Fruit fly (Drosophila melanogaster) whole organism, embryonic: ENCODE data around the gene CG13364.

Experiments
- Adf1 ChIP-seq: fragments of 200-800 bp; sonication (Bioruptor generic); IDR thresholded peaks from 2 replicates; pipeline ENCODE4 v1.3.6; 2022; ENCODE audit warnings: missing biosample characterization, missing genetic modification characterization
- Atf3 ChIP-seq: fragments of 200-800 bp; sonication (Bioruptor generic); optimal IDR thresholded peaks from 3 replicates; lab custom pipeline; 2016; ENCODE audit warnings: missing biosample characterization, missing genetic modification characterization
- Blimp-1 ChIP-seq: fragments of 200-800 bp; sonication (Bioruptor generic); optimal IDR thresholded peaks from 3 replicates; lab custom pipeline; 2018; ENCODE audit warnings: missing biosample characterization, missing genetic modification characterization, mild to moderate bottlenecking, moderate library complexity, missing genetic modification reagents
- CG10147 ChIP-seq: fragments of 200-800 bp; sonication (Bioruptor generic); optimal IDR thresholded peaks from 2 replicates; lab custom pipeline; 2019; ENCODE audit warnings: missing biosample characterization, mild to moderate bottlenecking, missing genetic modification characterization, moderate library complexity
- CG10366 ChIP-seq: fragments of 200-800 bp; sonication (Bioruptor generic); IDR thresholded peaks from 2 replicates; pipeline ENCODE4 v1.3.6; 2022; ENCODE audit warnings: missing biosample characterization, missing genetic modification characterization
- CG11247 ChIP-seq: fragments of 200-800 bp; sonication (Bioruptor generic); IDR thresholded peaks from 2 replicates; pipeline ENCODE4 v1.3.6; 2022; ENCODE audit warnings: missing biosample characterization, missing genetic modification characterization
- CG12104 ChIP-seq: fragments of 200-800 bp; sonication (Bioruptor generic); optimal IDR thresholded peaks from 3 replicates; lab custom pipeline; 2016; ENCODE audit warnings: missing biosample characterization, missing genetic modification characterization
- CG12219 ChIP-seq: fragments of 200-800 bp; sonication (Bioruptor generic); optimal IDR thresholded peaks from 3 replicates; lab custom pipeline; 2018; ENCODE audit warnings: missing biosample characterization, mild to moderate bottlenecking, missing genetic modification characterization
- CG12236 ChIP-seq: fragments of 200-800 bp; sonication (Bioruptor generic); optimal IDR thresholded peaks from 2 replicates; lab custom pipeline; 2016; ENCODE audit warnings: missing biosample characterization, missing genetic modification characterization
- CG13287 ChIP-seq: fragments of 200-800 bp; sonication (Bioruptor generic); IDR thresholded peaks from 2 replicates; pipeline ENCODE4 v1.3.6; 2022; ENCODE audit warnings: missing biosample characterization, missing genetic modification characterization; ENCODE audit not compliant: partially characterized antibody
- CG13894 ChIP-seq: fragments of 200-800 bp; sonication (Bioruptor generic); optimal IDR thresholded peaks from 3 replicates; lab custom pipeline; 2018; ENCODE audit warnings: missing biosample characterization, mild to moderate bottlenecking, missing genetic modification characterization, moderate library complexity
- CG14710 ChIP-seq: fragments of 200-800 bp; sonication (Bioruptor generic); optimal IDR thresholded peaks from 3 replicates; lab custom pipeline; 2019; ENCODE audit warnings: missing biosample characterization, mild to moderate bottlenecking, missing genetic modification characterization, moderate library complexity
- CG1603 ChIP-seq: fragments of 200-800 bp; sonication (Bioruptor generic); optimal IDR thresholded peaks from 2 replicates; lab custom pipeline; 2019; ENCODE audit warnings: missing biosample characterization, mild to moderate bottlenecking, missing genetic modification characterization, moderate library complexity
- CG17328 ChIP-seq: fragments of 200-800 bp; sonication (Bioruptor generic); IDR thresholded peaks from 2 replicates; pipeline ENCODE4 v1.3.6; 2022; ENCODE audit warnings: missing biosample characterization, missing genetic modification characterization
- CG18599 ChIP-seq: fragments of 200-800 bp; sonication (Bioruptor generic); optimal IDR thresholded peaks from 3 replicates; lab custom pipeline; 2017; ENCODE audit warnings: missing biosample characterization, missing genetic modification characterization, mild to moderate bottlenecking, moderate library complexity, missing genetic modification reagents
- CG31441 ChIP-seq: fragments of 200-800 bp; sonication (Bioruptor generic); IDR thresholded peaks from 2 replicates; pipeline ENCODE4 v1.3.6; 2022; ENCODE audit warnings: missing biosample characterization, missing genetic modification characterization
- CG34376 ChIP-seq: fragments of 200-800 bp; sonication (Bioruptor generic); optimal IDR thresholded peaks from 2 replicates; lab custom pipeline; 2018; ENCODE audit warnings: missing biosample characterization, mild to moderate bottlenecking, missing genetic modification characterization
- CG3995 ChIP-seq: fragments of 200-800 bp; sonication (Bioruptor generic); optimal IDR thresholded peaks from 3 replicates; lab custom pipeline; 2016; ENCODE audit warnings: missing biosample characterization, missing genetic modification characterization
- CG6175 ChIP-seq: fragments of 200-800 bp; sonication (Bioruptor generic); IDR thresholded peaks from 3 replicates; pipeline ENCODE4 v1.3.6; 2022; ENCODE audit warnings: missing biosample characterization, missing genetic modification characterization
- CG8359 ChIP-seq: fragments of 200-800 bp; sonication (Bioruptor generic); optimal IDR thresholded peaks from 2 replicates; lab custom pipeline; 2017; ENCODE audit warnings: missing biosample characterization, mild to moderate bottlenecking, missing genetic modification characterization, borderline replicate concordance
- CG9437 ChIP-seq: fragments of 200-800 bp; sonication (Bioruptor generic); optimal IDR thresholded peaks from 2 replicates; lab custom pipeline; 2018; ENCODE audit warnings: missing biosample characterization, mild to moderate bottlenecking, missing genetic modification characterization
- CG9797 ChIP-seq: fragments of 200-800 bp; sonication (Bioruptor generic); optimal IDR thresholded peaks from 3 replicates; lab custom pipeline; 2018; ENCODE audit warnings: missing biosample characterization, mild to moderate bottlenecking, missing genetic modification characterization
- D19A ChIP-seq: fragments of 200-800 bp; optimal IDR thresholded peaks from 3 replicates; lab custom pipeline; 2019; ENCODE audit warnings: missing biosample characterization, mild to moderate bottlenecking, missing genetic modification characterization, moderate library complexity
- Dip3 ChIP-seq: fragments of 200-800 bp; sonication (Bioruptor generic); optimal IDR thresholded peaks from 3 replicates; lab custom pipeline; 2016; ENCODE audit warnings: missing biosample characterization, missing genetic modification characterization
- Dll ChIP-seq: fragments of 200-800 bp; sonication (Bioruptor generic); IDR thresholded peaks from 4 replicates; pipeline ENCODE4 v1.3.6; 2022; ENCODE audit warnings: missing biosample characterization, missing genetic modification characterization; ENCODE audit not compliant: partially characterized antibody
- Dp ChIP-seq: fragments of 200-800 bp; sonication (Bioruptor generic); optimal IDR thresholded peaks from 2 replicates; lab custom pipeline; 2018; ENCODE audit warnings: missing biosample characterization, mild to moderate bottlenecking, missing genetic modification characterization, moderate library complexity
- Drgx ChIP-seq: fragments of 200-800 bp; sonication (Bioruptor generic); IDR thresholded peaks from 2 replicates; pipeline ENCODE4 v1.3.6; 2022; ENCODE audit warnings: missing biosample characterization, missing genetic modification characterization
- Gsc ChIP-seq: fragments of 200-800 bp; sonication (Bioruptor generic); IDR thresholded peaks from 2 replicates; pipeline ENCODE4 v1.3.6; 2022; ENCODE audit warnings: missing biosample characterization, missing genetic modification characterization
- HLH4C ChIP-seq: fragments of 200-800 bp; sonication (Bioruptor generic); IDR thresholded peaks from 3 replicates; pipeline ENCODE4 v1.3.6; 2022; ENCODE audit warnings: missing biosample characterization, missing genetic modification characterization; ENCODE audit not compliant: partially characterized antibody
- Lhr ChIP-seq: fragments of 200-800 bp; sonication (Bioruptor generic); optimal IDR thresholded peaks from 3 replicates; lab custom pipeline; 2017; ENCODE audit warnings: mild to moderate bottlenecking, missing biosample characterization, missing genetic modification reagents, missing genetic modification characterization
- Max ChIP-seq: fragments of 200-800 bp; sonication (Bioruptor generic); optimal IDR thresholded peaks from 2 replicates; lab custom pipeline; 2016; ENCODE audit warnings: missing biosample characterization, mild to moderate bottlenecking, missing genetic modification characterization
- Myb ChIP-seq: fragments of 200-800 bp; sonication (Bioruptor generic); optimal IDR thresholded peaks from 2 replicates; lab custom pipeline; 2016; ENCODE audit warnings: missing biosample characterization, missing genetic modification characterization
- Neu2 ChIP-seq: fragments of 200-800 bp; sonication (Bioruptor generic); optimal IDR thresholded peaks from 3 replicates; lab custom pipeline; 2016; ENCODE audit warnings: missing biosample characterization, missing genetic modification characterization, borderline replicate concordance
- Opbp ChIP-seq: fragments of 200-800 bp; sonication (Bioruptor generic); IDR thresholded peaks from 3 replicates; pipeline ENCODE4 v1.3.6; 2022; ENCODE audit warnings: missing biosample characterization, missing genetic modification characterization; ENCODE audit not compliant: partially characterized antibody
- Poxn ChIP-seq: fragments of 200-800 bp; sonication (Bioruptor generic); IDR thresholded peaks from 2 replicates; pipeline ENCODE4 v1.3.6; 2022; ENCODE audit warnings: missing biosample characterization, missing genetic modification characterization
- Sin3A ChIP-seq: fragments of >200 bp; optimal IDR thresholded peaks from 2 replicates; lab custom pipeline; 2018
- TFAM ChIP-seq: fragments of 200-800 bp; sonication (Bioruptor generic); optimal IDR thresholded peaks from 2 replicates; lab custom pipeline; 2017; ENCODE audit warnings: missing biosample characterization, missing genetic modification characterization, inconsistent platforms
- ase ChIP-seq: fragments of 200-800 bp; sonication (Bioruptor generic); IDR thresholded peaks from 3 replicates; pipeline ENCODE4 v1.3.6; 2022; ENCODE audit warnings: missing biosample characterization, missing genetic modification characterization
- bbx ChIP-seq: fragments of 200-800 bp; sonication (Bioruptor generic); IDR thresholded peaks from 2 replicates; pipeline ENCODE4 v1.3.6; 2022; ENCODE audit warnings: missing biosample characterization, missing genetic modification characterization; ENCODE audit not compliant: partially characterized antibody
- crol ChIP-seq: fragments of 200-800 bp; sonication (Bioruptor generic); IDR thresholded peaks from 2 replicates; pipeline ENCODE4 v1.3.6; 2022; ENCODE audit warnings: missing biosample characterization, missing genetic modification characterization
- dmrt11E ChIP-seq: fragments of 200-800 bp; sonication (Bioruptor generic); optimal IDR thresholded peaks from 3 replicates; lab custom pipeline; 2018; ENCODE audit warnings: missing biosample characterization, mild to moderate bottlenecking, missing genetic modification characterization, moderate library complexity
- dmrt99B ChIP-seq: fragments of 200-800 bp; sonication (Bioruptor generic); optimal IDR thresholded peaks from 2 replicates; lab custom pipeline; 2018; ENCODE audit warnings: missing biosample characterization, mild to moderate bottlenecking, missing genetic modification characterization, moderate library complexity
- h ChIP-seq: fragments of >200 bp; optimal IDR thresholded peaks from 2 replicates; lab custom pipeline; 2017
- lola ChIP-seq, 3 experiments: fragments of >200 bp in 2 of 3; fragments of 200-800 bp in 1 of 3; sonication (Bioruptor generic) in 1 of 3; optimal IDR thresholded peaks; 2 replicates each; lab custom pipeline; 2017 to 2019; ENCODE audit warnings: missing biosample characterization in 3 of 3, missing genetic modification characterization in 3 of 3, mild to moderate bottlenecking in 1 of 3, moderate library complexity in 1 of 3
- rib ChIP-seq: fragments of 200-800 bp; sonication (Bioruptor generic); IDR thresholded peaks from 2 replicates; pipeline ENCODE4 v1.3.6; 2022; ENCODE audit warnings: missing biosample characterization, missing genetic modification characterization
- sd ChIP-seq: fragments of 200-800 bp; sonication (Bioruptor generic); optimal IDR thresholded peaks from 3 replicates; lab custom pipeline; 2018; ENCODE audit warnings: missing biosample characterization, mild to moderate bottlenecking, missing genetic modification characterization, moderate library complexity
- sim ChIP-seq: fragments of 200-800 bp; sonication (Bioruptor generic); IDR thresholded peaks from 2 replicates; pipeline ENCODE4 v1.3.6; 2022; ENCODE audit warnings: missing biosample characterization, missing genetic modification characterization
- so ChIP-seq: fragments of 200-800 bp; sonication (Bioruptor generic); IDR thresholded peaks from 3 replicates; pipeline ENCODE4 v1.3.6; 2022; ENCODE audit warnings: missing biosample characterization, missing genetic modification characterization
- sob ChIP-seq: fragments of 200-800 bp; sonication (Bioruptor generic); IDR thresholded peaks from 2 replicates; pipeline ENCODE4 v1.3.6; 2022; ENCODE audit warnings: missing biosample characterization, missing genetic modification characterization
- stwl ChIP-seq: fragments of 200-800 bp; sonication (Bioruptor generic); optimal IDR thresholded peaks from 3 replicates; lab custom pipeline; 2018; ENCODE audit warnings: missing biosample characterization, mild to moderate bottlenecking, missing genetic modification characterization, moderate library complexity
- unc-4 ChIP-seq: fragments of 200-800 bp; sonication (Bioruptor generic); IDR thresholded peaks from 2 replicates; pipeline ENCODE4 v1.3.6; 2022; ENCODE audit warnings: missing biosample characterization, missing genetic modification characterization; ENCODE audit not compliant: partially characterized antibody

CG13364 gene

dm6 chrX:620102-620430 lies 4.9 kb downstream of the CG13364 start, which contains the start of gene spdi (continued):
- TF ChIP-seq sim, result no peak
- no peak for TF ChIP-seq HLH4C (GFP tag; lab: Robert Waterston, UW)
- TF ChIP-seq Sin3A (lab: Kevin White, UChicago), result peak; percentile 39
- TF ChIP-seq CG3995 (GFP tag; lab: Kevin White, UChicago), result no peak
- TF ChIP-seq Gsc (GFP tag; lab: Robert Waterston, UW), result no peak
- TF ChIP-seq stwl (tag; lab: Kevin White, UChicago), result peak; percentile 81
- no peak for TF ChIP-seq CG6175 (GFP tag; lab: Robert Waterston, UW)
- TF ChIP-seq Atf3 (GFP tag; lab: Kevin White, UChicago), result no peak
- TF ChIP-seq crol (GFP tag; lab: Robert Waterston, UW), result no peak
- peak; percentile 58; the same call in 1 of the 2 replicates for TF ChIP-seq CG13287 (GFP tag; lab: Robert Waterston, UW)
- no peak for TF ChIP-seq dmrt99B (tag; lab: Kevin White, UChicago)
- peak; percentile 28 for TF ChIP-seq CG34376 (GFP tag; lab: Kevin White, UChicago)
- peak; percentile 42; the same call in 2 of the 4 replicates for TF ChIP-seq Dll (GFP tag; lab: Robert Waterston, UW)
- no peak for TF ChIP-seq so (GFP tag; lab: Robert Waterston, UW)
- TF ChIP-seq rib (GFP tag; lab: Robert Waterston, UW), result no peak
- peak; percentile 58 for TF ChIP-seq Myb (GFP tag; lab: Kevin White, UChicago)
- TF ChIP-seq CG10147 (GFP tag; lab: Kevin White, UChicago), result no peak
- no peak for TF ChIP-seq h (lab: Kevin White, UChicago)
- TF ChIP-seq lola (GFP tag; optimal IDR thresholded peaks at IDR 0.05; lab: Kevin White, UChicago), result no peak
- no peak for TF ChIP-seq Blimp-1
- no peak for TF ChIP-seq CG12219 (GFP tag; lab: Kevin White, UChicago)
- peak; percentile 79 for TF ChIP-seq CG9797 (GFP tag; lab: Kevin White, UChicago)
- TF ChIP-seq CG12236 (GFP tag; lab: Kevin White, UChicago), result no peak
- TF ChIP-seq CG18599, result no peak
- no peak for TF ChIP-seq CG11247 (GFP tag; lab: Robert Waterston, UW)
- TF ChIP-seq Neu2 (GFP tag; lab: Kevin White, UChicago), result no peak
- TF ChIP-seq CG8359 (GFP tag; lab: Kevin White, UChicago), result no peak
- no peak for TF ChIP-seq sob (GFP tag; lab: Robert Waterston, UW)
- no peak for TF ChIP-seq D19A (tag; lab: Kevin White, UChicago)
- no peak for TF ChIP-seq CG31441 (GFP tag; lab: Robert Waterston, UW)
- no peak for TF ChIP-seq CG10366
- no peak for TF ChIP-seq Max (GFP tag; lab: Kevin White, UChicago)
- no peak for TF ChIP-seq CG12104 (GFP tag; lab: Kevin White, UChicago)
- TF ChIP-seq Poxn (GFP tag; lab: Robert Waterston, UW), result no peak
- peak; percentile 91 for TF ChIP-seq Adf1 (GFP tag; lab: Robert Waterston, UW)
- peak; percentile 38 for TF ChIP-seq CG1603 (tag; lab: Kevin White, UChicago)
- TF ChIP-seq dmrt11E, result no peak
- TF ChIP-seq bbx, result peak; percentile 40
- TF ChIP-seq Dp (GFP tag; lab: Kevin White, UChicago), result peak; percentile 61
- no peak for TF ChIP-seq CG17328 (GFP tag; lab: Robert Waterston, UW)
- TF ChIP-seq sd (tag; lab: Kevin White, UChicago), result peak; percentile 58
- no peak for TF ChIP-seq Lhr (GFP tag; lab: Kevin White, UChicago)
- peak; percentile 18 for TF ChIP-seq CG14710
- TF ChIP-seq Drgx (GFP tag; lab: Robert Waterston, UW), result no peak
- TF ChIP-seq unc-4 (GFP tag; lab: Robert Waterston, UW), result 0 out of 2 replicates have a peak, but pooled peaks have one; percentile 36
- TF ChIP-seq ase (GFP tag; lab: Robert Waterston, UW), result no peak
- TF ChIP-seq TFAM (GFP tag; lab: Kevin White, UChicago), result no peak
- TF ChIP-seq CG13894 (tag; lab: Kevin White, UChicago), result no peak
- TF ChIP-seq Opbp (GFP tag; lab: Robert Waterston, UW), result no peak
- TF ChIP-seq Dip3 (GFP tag; lab: Kevin White, UChicago), result no peak
- TF ChIP-seq CG9437 (GFP tag; lab: Kevin White, UChicago), result no peak
